Fruit fly (Drosophila melanogaster) whole organism: ENCODE measurements around the gene Polr3D.

Source experiments
- CG8478 ChIP-seq: fragments of >200 bp; optimal IDR thresholded peaks from 2 replicates; lab custom pipeline; 2018; ENCODE audit warnings: inconsistent platforms
- Dll ChIP-seq: fragments of >200 bp; optimal IDR thresholded peaks from 2 replicates; lab custom pipeline; 2017
- EcR ChIP-seq, 2 experiments: fragments of >200 bp; optimal IDR thresholded peaks; 2 replicates each; lab custom pipeline; 2017; ENCODE audit warnings: missing biosample characterization in 2 of 2, missing genetic modification characterization in 2 of 2, missing genetic modification reagents in 2 of 2
- pan ChIP-seq: fragments of >200 bp; optimal IDR thresholded peaks from 2 replicates; lab custom pipeline; 2017
- psq ChIP-seq: fragments of >200 bp; optimal IDR thresholded peaks from 2 replicates; lab custom pipeline; 2017
- usp ChIP-seq: fragments of >200 bp; optimal IDR thresholded peaks from 2 replicates; lab custom pipeline; 2017; ENCODE audit warnings: missing biosample characterization, missing genetic modification characterization, mixed read lengths

Gene Polr3D

DNA sequence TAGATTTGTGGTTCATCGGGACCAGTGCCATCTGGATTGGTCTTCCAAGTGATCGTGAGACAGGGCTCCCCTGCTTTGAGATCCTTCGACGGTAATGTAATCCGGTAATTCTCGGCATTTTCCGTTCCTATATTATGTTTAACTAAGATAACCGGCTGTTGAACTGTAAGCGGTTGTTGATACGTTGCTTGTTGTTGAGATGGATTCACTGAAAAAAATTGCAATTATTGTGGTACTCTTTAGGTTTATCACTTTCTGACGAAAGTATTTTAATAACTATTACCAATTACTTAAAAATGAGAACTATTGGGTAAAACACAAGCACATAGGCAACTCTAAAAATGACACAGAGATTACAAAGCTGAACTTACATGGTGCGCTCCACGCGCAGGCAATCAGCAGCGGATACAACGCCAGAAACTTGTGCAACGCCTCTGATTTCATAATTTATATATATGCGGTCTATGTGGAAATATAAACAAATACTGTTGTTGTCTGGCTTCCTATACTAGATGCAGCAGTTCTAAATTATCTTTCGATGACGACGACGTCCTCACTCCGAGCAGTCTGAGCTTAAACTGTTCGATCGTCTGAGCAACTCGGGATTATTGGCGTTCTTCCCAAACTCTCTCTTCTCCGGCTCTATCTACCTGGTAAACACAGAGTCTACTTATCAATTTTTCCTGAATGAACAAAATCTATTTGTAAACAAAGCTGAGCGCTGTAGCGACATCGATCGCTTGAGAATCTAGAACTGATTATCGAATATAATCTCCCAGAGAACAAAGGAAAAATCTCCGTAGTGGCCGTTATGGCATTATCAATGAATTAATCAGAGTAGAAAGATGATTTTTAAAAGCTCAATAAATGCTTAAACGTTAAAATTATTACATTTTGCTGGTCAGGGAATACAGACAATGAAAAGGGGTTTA is 22.4 kb downstream of the Polr3D start, which contains the start of gene CG34253:
Gene CG34253 (minus strand): TSS at position 567 of the 932 bp plus-strand sequence.
- TF ChIP-seq usp (GFP tag; lab: Kevin White, UChicago): no peak
- no peak for TF ChIP-seq Dll
- TF ChIP-seq CG8478: no peak

DNA sequence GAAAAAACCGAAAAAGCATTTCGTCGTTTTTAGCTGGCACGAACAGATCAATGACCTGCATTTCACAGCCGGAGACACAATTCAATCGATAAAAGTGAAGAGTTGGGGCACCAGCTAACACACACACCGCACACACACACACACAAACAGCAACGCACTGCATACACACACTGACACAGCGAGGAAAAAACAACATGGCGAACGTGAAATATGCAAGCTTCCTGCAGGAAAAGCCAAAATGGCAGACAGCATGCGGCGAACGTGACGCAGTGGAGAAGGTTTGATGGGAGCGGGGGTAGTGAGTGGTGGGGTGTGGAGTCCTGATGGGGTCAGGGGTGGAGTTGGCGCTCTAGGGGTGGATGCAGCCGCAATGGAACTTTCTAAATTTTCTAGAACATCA is 25.4 kb downstream of the Polr3D start:
- no peak for TF ChIP-seq EcR (GFP tag; optimal IDR thresholded peaks at IDR 0.05; lab: Kevin White, UChicago)
- no peak for TF ChIP-seq usp (GFP tag; lab: Kevin White, UChicago)
- no peak for TF ChIP-seq Dll
- no peak for TF ChIP-seq psq
- no peak for TF ChIP-seq CG8478
- no peak for TF ChIP-seq pan (lab: Kevin White, UChicago)

DNA sequence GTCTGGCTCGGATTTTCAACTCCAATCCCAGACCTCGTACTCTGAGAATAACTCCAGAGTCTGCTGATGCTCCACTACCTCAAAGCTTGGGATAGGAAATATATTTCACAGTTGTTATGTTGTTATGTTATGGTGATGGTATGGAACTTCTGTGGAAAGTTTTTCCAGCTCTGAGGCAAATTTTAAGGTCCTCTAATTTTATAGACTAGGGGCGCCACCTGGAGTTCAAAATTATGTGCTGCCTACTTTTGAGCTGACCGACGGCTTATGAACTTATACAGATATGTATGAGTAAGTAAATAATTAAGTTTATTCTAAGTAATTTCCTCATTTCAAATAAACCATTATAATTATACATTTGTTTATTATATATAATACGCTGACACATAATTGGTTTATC is 26.0 kb downstream of the Polr3D start:
- TF ChIP-seq psq: no peak
- TF ChIP-seq CG8478: no peak
- no peak for TF ChIP-seq Dll
- no peak for TF ChIP-seq usp (GFP tag; lab: Kevin White, UChicago)
- TF ChIP-seq EcR (GFP tag; optimal IDR thresholded peaks at IDR 0.05; lab: Kevin White, UChicago): no peak
- no peak for TF ChIP-seq pan (lab: Kevin White, UChicago)

dm6 chr3L:18081957-18082356 is 27.4 kb downstream of the Polr3D start:
- TF ChIP-seq psq (no peak), CG8478 (no peak), EcR (GFP tag; optimal IDR thresholded peaks at IDR 0.05; lab: Kevin White, UChicago) (peak in 1 of 2 experiments; percentile 98), Dll (no peak), usp (GFP tag; lab: Kevin White, UChicago) (no peak), pan (lab: Kevin White, UChicago) (no peak)

DNA sequence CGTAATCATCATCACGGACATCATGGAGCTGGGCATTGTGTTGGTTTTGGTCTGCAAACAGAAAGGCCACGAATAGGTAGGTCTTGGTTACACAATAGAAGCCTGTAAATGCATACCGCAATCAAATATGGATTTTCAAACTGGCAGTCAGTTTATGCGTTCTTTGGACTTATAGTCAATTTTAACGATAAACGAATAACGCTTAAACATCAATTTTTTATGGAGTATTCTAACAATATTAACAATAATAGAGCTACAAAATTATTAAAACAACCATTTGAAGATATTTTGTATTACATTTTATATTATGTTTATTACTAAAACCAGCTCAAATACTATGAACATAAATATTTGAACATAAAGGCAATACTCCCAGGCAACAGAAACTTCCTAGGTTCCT is 27.9 kb downstream of the Polr3D start:
- TF ChIP-seq pan (lab: Kevin White, UChicago): no peak
- no peak for TF ChIP-seq usp (GFP tag; lab: Kevin White, UChicago)
- TF ChIP-seq Dll: no peak
- no peak for TF ChIP-seq psq
- TF ChIP-seq EcR (GFP tag; optimal IDR thresholded peaks at IDR 0.05; lab: Kevin White, UChicago): no peak
- TF ChIP-seq CG8478: no peak

dm6 chr3L:18079610-18080497 is 29.5 kb downstream of the Polr3D start:
- no peak for TF ChIP-seq usp (GFP tag; lab: Kevin White, UChicago)
- peak in 1 of 2 experiments; percentile 92 for TF ChIP-seq EcR (GFP tag; optimal IDR thresholded peaks at IDR 0.05; lab: Kevin White, UChicago)

DNA sequence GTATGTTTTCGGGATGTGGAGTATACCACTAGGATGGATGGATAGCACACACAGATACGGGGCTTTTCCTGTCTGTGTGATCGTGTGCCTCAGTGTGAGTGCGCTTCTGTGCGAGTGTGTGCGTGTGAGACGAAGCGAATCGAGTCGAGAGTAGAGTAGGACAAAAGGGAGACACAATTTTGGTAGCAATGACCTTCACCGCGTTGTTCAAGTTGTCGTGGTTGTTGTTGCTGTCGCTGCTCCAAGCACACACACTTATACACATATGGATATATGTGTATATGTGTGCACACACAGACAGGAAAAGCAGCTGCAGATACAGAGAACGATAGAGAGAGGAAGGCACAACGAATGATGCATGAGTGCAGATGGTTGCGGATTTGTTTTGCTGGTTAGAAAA is 30.3 kb downstream of the Polr3D start:
- peak; percentile 7 to 99 for TF ChIP-seq EcR (GFP tag; optimal IDR thresholded peaks at IDR 0.05; lab: Kevin White, UChicago)
- no peak for TF ChIP-seq pan (lab: Kevin White, UChicago)

- TF ChIP-seq psq (no peak), pan (lab: Kevin White, UChicago) (no peak), EcR (GFP tag; optimal IDR thresholded peaks at IDR 0.05; lab: Kevin White, UChicago) (no peak), Dll (no peak), usp (GFP tag; lab: Kevin White, UChicago) (no peak), CG8478 (no peak)
Measured at dm6 chr3L:18078614-18079013, 30.8 kb downstream of the Polr3D start.

- TF ChIP-seq CG8478: no peak
- TF ChIP-seq EcR (GFP tag; optimal IDR thresholded peaks at IDR 0.05; lab: Kevin White, UChicago): peak; percentile 47 to 99
Measured at dm6 chr3L:18077649-18078417, 31.5 kb downstream of the Polr3D start.

DNA sequence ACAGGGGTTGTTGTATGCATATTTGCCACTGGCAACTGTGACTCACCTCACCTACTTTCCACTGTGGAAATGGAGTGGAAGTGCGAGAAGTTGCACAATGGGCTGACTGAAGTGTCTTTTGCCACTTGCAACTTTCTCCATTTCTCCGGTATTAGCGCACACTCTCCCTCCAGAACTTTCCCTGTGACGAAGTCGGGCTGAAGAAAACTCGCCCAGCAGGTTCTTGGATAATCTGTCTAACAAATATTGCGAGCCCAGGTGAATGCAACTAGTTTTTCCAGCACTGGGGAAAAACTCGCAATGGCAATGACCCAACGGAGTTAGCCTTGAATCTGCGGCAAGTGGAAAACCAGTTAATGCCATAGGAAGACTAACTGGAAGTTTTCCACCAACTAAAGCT is 32.7 kb downstream of the Polr3D start:
- no peak for TF ChIP-seq usp (GFP tag; lab: Kevin White, UChicago)
- no peak for TF ChIP-seq psq
- TF ChIP-seq CG8478: no peak
- no peak for TF ChIP-seq Dll
- TF ChIP-seq pan (lab: Kevin White, UChicago): no peak
- peak in 1 of 2 experiments; percentile 82 for TF ChIP-seq EcR (GFP tag; optimal IDR thresholded peaks at IDR 0.05; lab: Kevin White, UChicago)

DNA sequence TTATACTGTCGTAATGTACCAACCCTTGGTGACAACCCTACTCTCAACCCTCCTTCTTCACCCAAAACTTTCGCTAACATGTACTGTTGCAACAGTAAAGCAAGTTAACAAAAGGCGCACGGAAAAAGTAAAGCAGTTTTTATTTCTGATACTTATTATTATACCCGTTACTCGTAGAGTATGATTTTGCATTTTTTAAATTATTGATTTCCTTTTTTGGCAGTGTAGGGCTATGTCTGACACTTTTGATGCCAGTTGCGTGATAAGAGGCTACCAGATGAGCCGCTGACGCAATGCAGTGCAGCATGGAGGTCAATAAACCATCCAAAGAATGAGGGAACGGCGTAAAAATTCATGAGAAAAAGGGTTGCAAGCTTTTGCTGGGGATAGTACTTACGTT is 33.5 kb downstream of the Polr3D start:
- TF ChIP-seq EcR (GFP tag; optimal IDR thresholded peaks at IDR 0.05; lab: Kevin White, UChicago) (peak in 1 of 2 experiments; percentile 34), Dll (no peak)

- TF ChIP-seq EcR (GFP tag; optimal IDR thresholded peaks at IDR 0.05; lab: Kevin White, UChicago): peak in 1 of 2 experiments; percentile 59
- TF ChIP-seq Dll: no peak
Measured at dm6 chr3L:18074988-18075387, 34.4 kb downstream of the Polr3D start.
